In genomic region chrV:12111452-12111851, ce11 we compare ENCODE assay signal across 6 worm cellular contexts.
A peak's percentile ranks its signal among the peaks of the same experiment; 100 is the strongest.
TF ChIP-seq lines count a peak whose summit lies in the region.

Gene lhpp-1 (minus strand): TSS chrV:12111805.

TF ChIP-seq in whole organism, L1 larva, 84 proteins besides CTCF, POLR2A, EP300 and RAD21 (continues in another document):
- peak; percentile 68 for TF ChIP-seq blmp-1 (tag; optimal IDR thresholded peaks at IDR 0.05; lab: Kevin White, UChicago)
- TF ChIP-seq nhr-84 (tag; optimal IDR thresholded peaks at IDR 0.05; lab: Kevin White, UChicago) = no peak
- TF ChIP-seq ces-1 (GFP tag; optimal IDR thresholded peaks at IDR 0.05; lab: Kevin White, UChicago) = no peak
- peak; percentile 20 to 61 (median 55) for TF ChIP-seq dpl-1 (GFP tag; optimal IDR thresholded peaks at IDR 0.05; lab: Kevin White, UChicago)
- TF ChIP-seq skn-1 (tag; optimal IDR thresholded peaks at IDR 0.05; lab: Kevin White, UChicago) = peak; percentile 2
- TF ChIP-seq elt-3 (tag; optimal IDR thresholded peaks at IDR 0.05; lab: Kevin White, UChicago) = peak in 1 of 6 experiments; percentile 12
- peak; percentile 69 for TF ChIP-seq F16B12.6 (tag; optimal IDR thresholded peaks at IDR 0.05; lab: Kevin White, UChicago)
- TF ChIP-seq rnt-1 (tag; optimal IDR thresholded peaks at IDR 0.05; lab: Kevin White, UChicago) = peak; percentile 19
- TF ChIP-seq lin-35 (GFP tag; optimal IDR thresholded peaks at IDR 0.05; lab: Kevin White, UChicago) = peak; percentile 48 to 78
- TF ChIP-seq unc-30 (tag; optimal IDR thresholded peaks at IDR 0.05; lab: Kevin White, UChicago) = no peak
- TF ChIP-seq tlp-1 (tag; optimal IDR thresholded peaks at IDR 0.05; lab: Kevin White, UChicago) = no peak
- TF ChIP-seq egl-27 (tag; optimal IDR thresholded peaks at IDR 0.05; lab: Kevin White, UChicago) = no peak
- no peak for TF ChIP-seq ceh-88 (GFP tag; IDR thresholded peaks at IDR 0.05; lab: Robert Waterston, UW)
- TF ChIP-seq lin-14 (GFP tag; optimal IDR thresholded peaks at IDR 0.05; lab: Kevin White, UChicago) = peak; percentile 5
- peak; percentile 80 for TF ChIP-seq nhr-85 (tag; lab: Kevin White, UChicago)

TF ChIP-seq in whole organism, L2 larva, 48 proteins besides CTCF, POLR2A, EP300 and RAD21:
- TF ChIP-seq nhr-21 (tag; optimal IDR thresholded peaks at IDR 0.05; lab: Kevin White, UChicago) (no peak), ZK546.5 (tag; optimal IDR thresholded peaks at IDR 0.05; lab: Kevin White, UChicago) (no peak), nhr-237 (tag; optimal IDR thresholded peaks at IDR 0.05; lab: Kevin White, UChicago) (no peak), nhr-129 (tag; optimal IDR thresholded peaks at IDR 0.05; lab: Kevin White, UChicago) (peak; percentile 50), blmp-1 (tag; optimal IDR thresholded peaks at IDR 0.05; lab: Kevin White, UChicago; ENCODE audit: insufficient read depth) (no peak), zag-1 (tag; optimal IDR thresholded peaks at IDR 0.05; lab: Kevin White, UChicago) (no peak), unc-55 (GFP tag; optimal IDR thresholded peaks at IDR 0.05; lab: Kevin White, UChicago) (peak; percentile 29)

TF ChIP-seq in whole organism, L3 larva, 47 proteins besides CTCF, POLR2A, EP300 and RAD21:
- TF ChIP-seq pha-4 (tag; optimal IDR thresholded peaks at IDR 0.05; lab: Kevin White, UChicago) (peak; percentile 53), unc-62 (GFP tag; optimal IDR thresholded peaks at IDR 0.05; lab: Kevin White, UChicago) (no peak), nhr-77 (tag; optimal IDR thresholded peaks at IDR 0.05; lab: Kevin White, UChicago) (no peak), lin-39 (tag; optimal IDR thresholded peaks at IDR 0.05; lab: Kevin White, UChicago) (no peak), nhr-11 (tag; optimal IDR thresholded peaks at IDR 0.05; lab: Kevin White, UChicago) (no peak), nhr-43 (tag; optimal IDR thresholded peaks at IDR 0.05; lab: Kevin White, UChicago; ENCODE audit: poor library complexity, severe bottlenecking) (no peak), nhr-28 (tag; optimal IDR thresholded peaks at IDR 0.05; lab: Kevin White, UChicago) (no peak), nhr-23 (tag; optimal IDR thresholded peaks at IDR 0.05; lab: Kevin White, UChicago) (peak; percentile 49), nfya-1 (tag; optimal IDR thresholded peaks at IDR 0.05; lab: Kevin White, UChicago; ENCODE audit: insufficient read depth) (no peak), snpc-4 (tag; optimal IDR thresholded peaks at IDR 0.05; lab: Kevin White, UChicago) (no peak), nhr-76 (tag; optimal IDR thresholded peaks at IDR 0.05; lab: Kevin White, UChicago) (no peak), ztf-11 (tag; optimal IDR thresholded peaks at IDR 0.05; lab: Kevin White, UChicago) (no peak), tbx-2 (tag; optimal IDR thresholded peaks at IDR 0.05; lab: Kevin White, UChicago) (no peak), nhr-237 (tag; optimal IDR thresholded peaks at IDR 0.05; lab: Kevin White, UChicago) (no peak), sea-2 (GFP tag; optimal IDR thresholded peaks at IDR 0.05; lab: Kevin White, UChicago) (no peak), nhr-25 (tag; optimal IDR thresholded peaks at IDR 0.05; lab: Kevin White, UChicago) (peak; percentile 2), ZK546.5 (tag; optimal IDR thresholded peaks at IDR 0.05; lab: Kevin White, UChicago) (no peak)

TF ChIP-seq in whole organism, L4 larva, 104 proteins besides CTCF, POLR2A, EP300 and RAD21 (continues in another document):
- no peak for TF ChIP-seq F44E2.7 (GFP tag; IDR thresholded peaks at IDR 0.05; lab: Robert Waterston, UW)
- TF ChIP-seq unc-130 (GFP tag; optimal IDR thresholded peaks at IDR 0.05; lab: Kevin White, UChicago) = no peak
- no peak for TF ChIP-seq zip-2 (tag; optimal IDR thresholded peaks at IDR 0.05; lab: Kevin White, UChicago)
- TF ChIP-seq aha-1 (tag; lab: Kevin White, UChicago) = peak; percentile 23
- no peak for TF ChIP-seq nhr-76 (tag; optimal IDR thresholded peaks at IDR 0.05; lab: Kevin White, UChicago)
- no peak for TF ChIP-seq lin-1 (GFP tag; IDR thresholded peaks at IDR 0.05; lab: Robert Waterston, UW)
- TF ChIP-seq zag-1 (tag; optimal IDR thresholded peaks at IDR 0.05; lab: Kevin White, UChicago) = no peak
- no peak for TF ChIP-seq set-16 (GFP tag; IDR thresholded peaks at IDR 0.05; lab: Robert Waterston, UW)
- TF ChIP-seq nhr-25 (tag; optimal IDR thresholded peaks at IDR 0.05; lab: Kevin White, UChicago; ENCODE audit: borderline replicate concordance, insufficient read depth) = no peak
- no peak for TF ChIP-seq pqm-1 (tag; optimal IDR thresholded peaks at IDR 0.05; lab: Kevin White, UChicago)
- TF ChIP-seq pha-4 (GFP tag; IDR thresholded peaks at IDR 0.05; lab: Robert Waterston, UW) = no peak
- no peak for TF ChIP-seq pha-4 (tag; optimal IDR thresholded peaks at IDR 0.05; lab: Kevin White, UChicago)
- peak; percentile 19 for TF ChIP-seq mes-2 (tag; optimal IDR thresholded peaks at IDR 0.05; lab: Kevin White, UChicago; ENCODE audit: poor library complexity, severe bottlenecking)
- peak; percentile 46 for TF ChIP-seq nhr-28 (tag; optimal IDR thresholded peaks at IDR 0.05; lab: Kevin White, UChicago)
- peak; percentile 56 for TF ChIP-seq hlh-30 (tag; optimal IDR thresholded peaks at IDR 0.05; lab: Kevin White, UChicago; ENCODE audit: insufficient read depth)
- TF ChIP-seq dpl-1 (GFP tag; optimal IDR thresholded peaks at IDR 0.05; lab: Kevin White, UChicago) = peak; percentile 11
- peak; percentile 53 for TF ChIP-seq nhr-6 (tag; optimal IDR thresholded peaks at IDR 0.05; lab: Kevin White, UChicago)
- TF ChIP-seq vab-7 (GFP tag; IDR thresholded peaks at IDR 0.05; lab: Robert Waterston, UW) = no peak
- TF ChIP-seq F10B5.3 (tag; optimal IDR thresholded peaks at IDR 0.05; lab: Kevin White, UChicago) = no peak
- no peak for TF ChIP-seq snpc-1.2 (GFP tag; IDR thresholded peaks at IDR 0.05; lab: Robert Waterston, UW)

TF ChIP-seq in whole organism, late embryonic, 69 proteins besides CTCF, POLR2A, EP300 and RAD21:
- no peak for TF ChIP-seq K09A11.1 (tag; optimal IDR thresholded peaks at IDR 0.05; lab: Kevin White, UChicago; ENCODE audit: insufficient read depth)
- no peak for TF ChIP-seq ref-2 (tag; optimal IDR thresholded peaks at IDR 0.05; lab: Kevin White, UChicago)
- TF ChIP-seq ceh-9 (tag; optimal IDR thresholded peaks at IDR 0.05; lab: Kevin White, UChicago) = no peak
- no peak for TF ChIP-seq odd-2 (tag; optimal IDR thresholded peaks at IDR 0.05; lab: Kevin White, UChicago)
- TF ChIP-seq pag-3 (tag; optimal IDR thresholded peaks at IDR 0.05; lab: Kevin White, UChicago; ENCODE audit: borderline replicate concordance) = no peak
- TF ChIP-seq hlh-30 (tag; optimal IDR thresholded peaks at IDR 0.05; lab: Kevin White, UChicago; ENCODE audit: insufficient read depth) = peak; percentile 55
- TF ChIP-seq elt-4 (tag; optimal IDR thresholded peaks at IDR 0.05; lab: Kevin White, UChicago) = no peak
- no peak for TF ChIP-seq ceh-18 (tag; optimal IDR thresholded peaks at IDR 0.05; lab: Kevin White, UChicago)
- TF ChIP-seq dve-1 (tag; optimal IDR thresholded peaks at IDR 0.05; lab: Kevin White, UChicago) = no peak
- no peak for TF ChIP-seq ceh-6 (GFP tag; optimal IDR thresholded peaks at IDR 0.05; lab: Kevin White, UChicago)
- TF ChIP-seq ceh-30 (tag; optimal IDR thresholded peaks at IDR 0.05; lab: Kevin White, UChicago) = no peak
- no peak for TF ChIP-seq C08G9.2 (tag; optimal IDR thresholded peaks at IDR 0.05; lab: Kevin White, UChicago)
- no peak for TF ChIP-seq unc-3 (GFP tag; conservative IDR thresholded peaks at IDR 0.05; lab: Robert Waterston, UW)
- no peak for TF ChIP-seq unc-3 (tag; optimal IDR thresholded peaks at IDR 0.05; lab: Kevin White, UChicago)
- TF ChIP-seq unc-55 (GFP tag; optimal IDR thresholded peaks at IDR 0.05; lab: Kevin White, UChicago) = peak; percentile 33
- no peak for TF ChIP-seq tbx-2 (tag; optimal IDR thresholded peaks at IDR 0.05; lab: Kevin White, UChicago)
- no peak for TF ChIP-seq ceh-45 (GFP tag; IDR thresholded peaks at IDR 0.05; lab: Robert Waterston, UW)
- no peak for TF ChIP-seq fkh-6 (tag; optimal IDR thresholded peaks at IDR 0.05; lab: Kevin White, UChicago)
TF ChIP-seq in whole organism, late embryonic: peak in this region for 2.

TF ChIP-seq in whole organism, mixed stage, embryonic, 35 proteins besides CTCF, POLR2A, EP300 and RAD21:
- TF ChIP-seq ztf-11 (tag; optimal IDR thresholded peaks at IDR 0.05; lab: Kevin White, UChicago) (no peak), nhr-237 (tag; optimal IDR thresholded peaks at IDR 0.05; lab: Kevin White, UChicago) (no peak), mab-5 (tag; optimal IDR thresholded peaks at IDR 0.05; lab: Kevin White, UChicago) (no peak), zip-8 (tag; optimal IDR thresholded peaks at IDR 0.05; lab: Kevin White, UChicago) (peak; percentile 47), hlh-1 (tag; optimal IDR thresholded peaks at IDR 0.05; lab: Kevin White, UChicago) (no peak), mep-1 (tag; optimal IDR thresholded peaks at IDR 0.05; lab: Kevin White, UChicago) (no peak)
TF ChIP-seq in whole organism, mixed stage, embryonic: peak in this region for 1.

Comparison
In these comparisons a context has a peak if more than half of its experiments do, and no peak if none do; other contexts are left out.
1. Of the 29 proteins assayed by ChIP-seq in both whole organism, L4 larva and whole organism, L1 larva: peak only in whole organism, L4 larva: aha-1 and nhr-28; only in whole organism, L1 larva: skn-1; in both: dpl-1; in neither: 23; mixed calls (peak in some experiments, not most) for 2.